Worm (Caenorhabditis elegans) whole organism, young adult: ENCODE results near the gene F38A6.4.

Source experiments
- C06A6.2 ChIP-seq: fragments of 200-800 bp; sonication (Bioruptor generic); conservative IDR thresholded peaks from 2 replicates; pipeline ENCODE4 v1.3.6; 2022; ENCODE audit warnings: missing genetic modification characterization, missing compliant biosample characterization
- F37B4.10 ChIP-seq: fragments of 200-800 bp; sonication (Bioruptor generic); IDR thresholded peaks from 2 replicates; pipeline ENCODE4 v1.3.6; 2022; ENCODE audit warnings: missing genetic modification characterization, missing compliant biosample characterization
- F57A8.1 ChIP-seq: fragments of 200-800 bp; sonication (Bioruptor generic); optimal IDR thresholded peaks from 2 replicates; lab custom pipeline; 2018; ENCODE audit warnings: mild to moderate bottlenecking, missing genetic modification characterization, moderate library complexity, missing compliant biosample characterization
- T26A5.8 ChIP-seq: sonication (generic microtip); optimal IDR thresholded peaks from 2 replicates; lab custom pipeline; 2016; ENCODE audit warnings: missing genetic modification characterization, missing compliant biosample characterization
- Y53F4B.3 ChIP-seq: fragments of 200-800 bp; sonication (Bioruptor generic); IDR thresholded peaks from 2 replicates; pipeline ENCODE4 v1.3.6; 2022; ENCODE audit warnings: missing genetic modification reagents, missing genetic modification characterization, missing compliant biosample characterization
- Y95B8A.8 ChIP-seq: fragments of 200-800 bp; sonication (Bioruptor generic); IDR thresholded peaks from 2 replicates; pipeline ENCODE4 v1.3.6; 2022; ENCODE audit warnings: missing genetic modification reagents, missing genetic modification characterization, missing compliant biosample characterization
- ZK185.1 ChIP-seq: sonication (generic microtip); optimal IDR thresholded peaks from 2 replicates; lab custom pipeline; 2016; ENCODE audit warnings: mild to moderate bottlenecking, missing genetic modification characterization, missing compliant biosample characterization; ENCODE audit not compliant: poor library complexity, severe bottlenecking
- ama-1 ChIP-seq, 3 experiments: fragments of 150-350 bp in 1 of 3; sonication (generic microtip) in 2 of 3; optimal IDR thresholded peaks; 2 replicates each; lab custom pipeline; 2014 to 2018; ENCODE audit warnings: missing biosample characterization in 2 of 3, missing genetic modification characterization in 2 of 3, missing genetic modification reagents in 2 of 3
- athp-1 ChIP-seq: sonication (generic microtip); optimal IDR thresholded peaks from 2 replicates; lab custom pipeline; 2017; ENCODE audit warnings: mild to moderate bottlenecking, missing genetic modification characterization, missing compliant biosample characterization
- ccch-3 ChIP-seq: fragments of 200-800 bp; sonication (Bioruptor generic); optimal IDR thresholded peaks from 2 replicates; lab custom pipeline; 2018; ENCODE audit warnings: mild to moderate bottlenecking, missing genetic modification characterization, missing compliant biosample characterization
- cebp-1 ChIP-seq, 2 experiments: fragments of 200-800 bp in 1 of 2; sonication (Bioruptor generic) in 1 of 2; sonication (generic microtip) in 1 of 2; IDR thresholded peaks in 1 of 2; optimal IDR thresholded peaks in 1 of 2; 2 replicates each; pipeline versions ENCODE4 v1.3.6 to Lab custom; 2017 to 2022; ENCODE audit warnings: missing compliant biosample characterization in 2 of 2, missing genetic modification characterization in 2 of 2, mild to moderate bottlenecking in 1 of 2, missing genetic modification reagents in 1 of 2, moderate library complexity in 1 of 2
- ceh-91 ChIP-seq: fragments of 200-800 bp; sonication (Bioruptor generic); IDR thresholded peaks from 2 replicates; pipeline ENCODE4 v1.3.6; 2022; ENCODE audit warnings: missing genetic modification reagents, missing genetic modification characterization, missing compliant biosample characterization
- egl-18 ChIP-seq: fragments of 200-800 bp; sonication (Bioruptor generic); IDR thresholded peaks from 2 replicates; pipeline ENCODE4 v1.3.6; 2022; ENCODE audit warnings: missing genetic modification reagents, missing genetic modification characterization, missing compliant biosample characterization
- ets-4 ChIP-seq: fragments of 200-800 bp; sonication (Bioruptor generic); optimal IDR thresholded peaks from 2 replicates; lab custom pipeline; 2018; ENCODE audit warnings: mild to moderate bottlenecking, missing genetic modification characterization, missing compliant biosample characterization
- fkh-3 ChIP-seq: sonication (generic microtip); optimal IDR thresholded peaks from 2 replicates; lab custom pipeline; 2016; ENCODE audit warnings: mild to moderate bottlenecking, missing genetic modification characterization, missing compliant biosample characterization
- hsf-1 ChIP-seq: fragments of 200-800 bp; sonication (Bioruptor generic); IDR thresholded peaks from 2 replicates; pipeline ENCODE4 v1.3.6; 2022; ENCODE audit warnings: missing genetic modification reagents, missing genetic modification characterization, missing compliant biosample characterization
- lin-35 ChIP-seq, 3 experiments: fragments of 150-350 bp in 2 of 3; sonication (generic microtip) in 1 of 3; optimal IDR thresholded peaks; 2 replicates each; lab custom pipeline; 2014 to 2018; ENCODE audit warnings: missing biosample characterization in 3 of 3, missing genetic modification characterization in 3 of 3, missing genetic modification reagents in 3 of 3
- madf-3 ChIP-seq: fragments of 200-800 bp; sonication (Bioruptor generic); IDR thresholded peaks from 2 replicates; pipeline ENCODE4 v1.3.6; 2022; ENCODE audit warnings: missing genetic modification reagents, missing genetic modification characterization, missing compliant biosample characterization
- madf-8 ChIP-seq: fragments of 200-800 bp; sonication (Bioruptor generic); conservative IDR thresholded peaks from 2 replicates; pipeline ENCODE4 v1.3.6; 2022; ENCODE audit warnings: missing genetic modification reagents, missing genetic modification characterization, missing compliant biosample characterization
- mcd-1 ChIP-seq: fragments of 200-800 bp; sonication (Bioruptor generic); IDR thresholded peaks from 2 replicates; pipeline ENCODE4 v1.3.6; 2022; ENCODE audit warnings: missing genetic modification reagents, missing genetic modification characterization, missing compliant biosample characterization
- mxl-1 ChIP-seq: sonication (generic microtip); optimal IDR thresholded peaks from 2 replicates; lab custom pipeline; 2016; ENCODE audit warnings: missing genetic modification characterization, missing compliant biosample characterization
- nhr-27 ChIP-seq: fragments of 200-800 bp; sonication (Bioruptor generic); optimal IDR thresholded peaks from 2 replicates; lab custom pipeline; 2018; ENCODE audit warnings: mild to moderate bottlenecking, missing genetic modification characterization, moderate library complexity, missing compliant biosample characterization
- nhr-80 ChIP-seq: sonication (generic microtip); optimal IDR thresholded peaks from 2 replicates; lab custom pipeline; 2016; ENCODE audit warnings: missing genetic modification characterization, missing compliant biosample characterization
- pha-4 ChIP-seq: fragments of 150-350 bp; sonication (generic microtip); optimal IDR thresholded peaks from 2 replicates; lab custom pipeline; 2014; ENCODE audit warnings: missing biosample characterization, missing genetic modification reagents, missing genetic modification characterization
- repo-1 ChIP-seq: sonication (generic microtip); optimal IDR thresholded peaks from 2 replicates; lab custom pipeline; 2017; ENCODE audit warnings: mild to moderate bottlenecking, missing genetic modification characterization, missing compliant biosample characterization
- snpc-1.1 ChIP-seq: sonication (generic microtip); optimal IDR thresholded peaks from 2 replicates; lab custom pipeline; 2017; ENCODE audit warnings: missing genetic modification characterization, mild to moderate bottlenecking, missing compliant biosample characterization, antibody characterized with exemption, moderate library complexity, missing genotype, missing genetic modification reagents; ENCODE audit not compliant: insufficient read depth
- snpc-4 ChIP-seq, 5 experiments: fragments of 150-350 bp in 1 of 5; sonication (generic microtip) in 4 of 5; optimal IDR thresholded peaks; 2 replicates each; lab custom pipeline; 2014 to 2018; ENCODE audit warnings: missing genetic modification characterization in 5 of 5, missing biosample characterization in 3 of 5, antibody characterized with exemption in 2 of 5, mild to moderate bottlenecking in 2 of 5, missing compliant biosample characterization in 2 of 5, missing genotype in 2 of 5, moderate library complexity in 2 of 5, missing genetic modification reagents in 1 of 5
- sptf-2 ChIP-seq: fragments of 200-800 bp; sonication (Bioruptor generic); optimal IDR thresholded peaks from 2 replicates; lab custom pipeline; 2018; ENCODE audit warnings: mild to moderate bottlenecking, missing genetic modification characterization, missing compliant biosample characterization
- tbx-9 ChIP-seq: sonication (generic microtip); optimal IDR thresholded peaks from 2 replicates; lab custom pipeline; 2016; ENCODE audit warnings: borderline replicate concordance, missing genetic modification characterization, inconsistent platforms, missing compliant biosample characterization
- zfh-2 ChIP-seq: fragments of 200-800 bp; sonication (Bioruptor generic); conservative IDR thresholded peaks from 2 replicates; pipeline ENCODE4 v1.3.6; 2022; ENCODE audit warnings: missing genetic modification reagents, missing genetic modification characterization, missing compliant biosample characterization
- ztf-18 ChIP-seq: sonication (generic microtip); optimal IDR thresholded peaks from 2 replicates; lab custom pipeline; 2016; ENCODE audit warnings: missing genotype, mild to moderate bottlenecking, missing genetic modification characterization, missing compliant biosample characterization

The F38A6.4 gene

DNA sequence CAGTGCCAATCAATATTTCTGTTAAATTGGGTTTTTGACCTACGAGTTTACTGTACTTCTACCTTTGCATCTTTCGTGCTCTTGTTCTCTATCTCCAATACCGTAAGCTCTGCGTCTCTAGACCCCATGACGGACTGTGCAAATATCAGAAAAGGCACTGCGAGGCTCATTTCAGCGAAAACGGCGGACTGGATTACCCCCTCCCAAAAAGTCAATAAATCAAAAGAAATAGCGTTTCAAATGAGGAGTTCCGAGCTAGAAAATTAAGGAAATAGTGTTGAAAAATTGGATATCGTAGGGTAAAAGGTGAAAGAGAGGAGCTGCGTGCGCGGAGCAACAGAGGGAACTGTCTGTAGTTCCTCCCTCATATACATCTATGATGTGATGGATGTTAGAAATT is 13.4 kb downstream of the F38A6.4 start:
- TF ChIP-seq sptf-2 (GFP tag; lab: Kevin White, UChicago): no peak
- no peak for TF ChIP-seq ets-4
- TF ChIP-seq mxl-1 (tag; lab: Kevin White, UChicago): no peak
- TF ChIP-seq ZK185.1 (tag; lab: Kevin White, UChicago): no peak
- no peak for TF ChIP-seq egl-18 (GFP tag; lab: Robert Waterston, UW)
- TF ChIP-seq mcd-1: no peak
- TF ChIP-seq F57A8.1: no peak
- TF ChIP-seq snpc-1.1: no peak
- no peak for TF ChIP-seq hsf-1
- TF ChIP-seq madf-8 (GFP tag; lab: Robert Waterston, UW): no peak
- no peak for TF ChIP-seq ztf-18 (tag; lab: Kevin White, UChicago)
- TF ChIP-seq athp-1 (tag; lab: Kevin White, UChicago): no peak
- TF ChIP-seq lin-35 (GFP tag; optimal IDR thresholded peaks at IDR 0.05; lab: Kevin White, UChicago): no peak
- no peak for TF ChIP-seq ama-1 (optimal IDR thresholded peaks at IDR 0.05; lab: Kevin White, UChicago)
- no peak for TF ChIP-seq ama-1 (GFP tag; optimal IDR thresholded peaks at IDR 0.05; lab: Kevin White, UChicago)
- no peak for TF ChIP-seq C06A6.2 (GFP tag; lab: Robert Waterston, UW)
- TF ChIP-seq Y95B8A.8 (GFP tag; lab: Robert Waterston, UW): no peak
- no peak for TF ChIP-seq Y53F4B.3

DNA sequence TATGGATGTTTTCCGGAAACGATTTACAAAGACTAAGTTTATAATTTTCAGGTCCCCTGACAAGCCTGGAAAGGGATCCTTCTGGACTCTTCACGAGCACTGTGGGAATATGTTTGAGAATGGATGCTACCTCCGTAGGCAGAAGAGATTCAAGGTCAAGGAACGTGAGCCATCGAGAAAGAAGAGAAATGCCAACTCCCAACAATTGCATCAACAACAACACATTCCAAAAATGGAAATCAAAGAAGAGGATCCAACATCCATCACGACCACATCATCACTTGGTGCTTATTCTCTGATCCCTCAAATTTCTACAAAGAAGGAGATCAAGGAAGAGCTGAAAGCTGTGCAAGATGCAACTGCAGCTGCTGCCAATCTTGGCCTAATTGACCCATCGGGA is 17.1 kb downstream of the F38A6.4 start:
- TF ChIP-seq nhr-27 (tag; lab: Kevin White, UChicago) (no peak), madf-8 (GFP tag; lab: Robert Waterston, UW) (no peak), cebp-1 (GFP tag; IDR thresholded peaks at IDR 0.05; lab: Robert Waterston, UW) (no peak), cebp-1 (tag; optimal IDR thresholded peaks at IDR 0.05; lab: Kevin White, UChicago) (no peak), tbx-9 (tag; lab: Kevin White, UChicago) (no peak), T26A5.8 (tag; lab: Kevin White, UChicago) (no peak), madf-3 (GFP tag; lab: Robert Waterston, UW) (no peak)

DNA sequence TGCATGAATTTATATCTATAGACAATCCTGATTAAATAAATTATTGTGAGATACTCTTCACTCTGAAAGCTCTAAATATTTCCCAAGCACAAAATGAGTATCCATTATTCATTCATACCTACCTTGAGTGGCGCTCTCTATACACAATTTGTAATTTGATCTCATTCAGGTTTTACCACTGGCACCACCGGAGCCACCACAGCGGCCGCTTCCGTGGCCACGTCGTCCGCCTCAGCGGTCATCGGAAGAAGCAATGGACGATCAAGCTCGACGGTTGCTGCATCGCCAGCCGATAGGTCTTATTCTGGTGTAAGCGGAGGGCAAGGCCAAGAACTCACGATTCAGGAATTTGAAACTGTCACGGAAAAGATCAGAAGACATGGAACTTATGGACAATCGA is 17.9 kb downstream of the F38A6.4 start:
- TF ChIP-seq repo-1 (no peak), zfh-2 (peak; percentile 66; the same call in 1 of the 2 replicates)

- peak; percentile 95 for TF ChIP-seq pha-4 (tag; lab: Kevin White, UChicago)
- TF ChIP-seq ceh-91 (GFP tag; lab: Robert Waterston, UW): no peak
- no peak for TF ChIP-seq nhr-27 (tag; lab: Kevin White, UChicago)
- TF ChIP-seq zfh-2: peak; percentile 66
- no peak for TF ChIP-seq Y95B8A.8 (GFP tag; lab: Robert Waterston, UW)
- TF ChIP-seq ZK185.1 (tag; lab: Kevin White, UChicago): no peak
- peak; percentile 12 for TF ChIP-seq fkh-3 (tag; lab: Kevin White, UChicago)
- TF ChIP-seq snpc-4 (GFP tag; optimal IDR thresholded peaks at IDR 0.05; lab: Kevin White, UChicago): no peak
- TF ChIP-seq snpc-4 (tag; optimal IDR thresholded peaks at IDR 0.05; lab: Kevin White, UChicago): no peak
These were observed 18.7 kb downstream of the F38A6.4 start for ce11 chrV:20756385-20756996.

- peak; percentile 3 for TF ChIP-seq nhr-80 (tag; lab: Kevin White, UChicago)
- TF ChIP-seq ccch-3 (GFP tag; lab: Kevin White, UChicago): no peak
- no peak for TF ChIP-seq F37B4.10
- no peak for TF ChIP-seq cebp-1 (GFP tag; IDR thresholded peaks at IDR 0.05; lab: Robert Waterston, UW)
- TF ChIP-seq cebp-1 (tag; optimal IDR thresholded peaks at IDR 0.05; lab: Kevin White, UChicago): peak; percentile 51
These were observed 19.7 kb downstream of the F38A6.4 start for ce11 chrV:20755494-20755893.
